Worm (Caenorhabditis elegans) whole organism, L3 larva: ENCODE measurements around the gene smg-3.

Experiments
- R02D3.7 ChIP-seq: fragments of 150-350 bp; optimal IDR thresholded peaks from 2 replicates; lab custom pipeline; 2014; ENCODE audit warnings: missing biosample characterization, missing genetic modification characterization
- ZK546.5 ChIP-seq: sonication (generic microtip); optimal IDR thresholded peaks from 2 replicates; lab custom pipeline; 2017; ENCODE audit warnings: missing biosample characterization, missing genetic modification characterization
- aly-2 ChIP-seq: fragments of 150-350 bp; optimal IDR thresholded peaks from 2 replicates; lab custom pipeline; 2014; ENCODE audit warnings: missing biosample characterization, missing genetic modification characterization
- ama-1 ChIP-seq: fragments of 150-350 bp; optimal IDR thresholded peaks from 2 replicates; lab custom pipeline; 2018
- ceh-16 ChIP-seq: sonication (generic microtip); optimal IDR thresholded peaks from 2 replicates; lab custom pipeline; 2017; ENCODE audit warnings: missing biosample characterization, missing genetic modification characterization
- ceh-28 ChIP-seq: fragments of 150-350 bp; optimal IDR thresholded peaks from 2 replicates; lab custom pipeline; 2014; ENCODE audit warnings: missing biosample characterization, missing genetic modification reagents, missing genetic modification characterization
- ceh-82 ChIP-seq: fragments of 150-350 bp; optimal IDR thresholded peaks from 2 replicates; lab custom pipeline; 2014; ENCODE audit warnings: missing biosample characterization, missing genetic modification characterization
- ceh-9 ChIP-seq: sonication (generic microtip); optimal IDR thresholded peaks from 2 replicates; lab custom pipeline; 2018; ENCODE audit warnings: missing biosample characterization, missing genetic modification characterization
- daf-12 ChIP-seq: fragments of 150-350 bp; optimal IDR thresholded peaks from 2 replicates; lab custom pipeline; 2014; ENCODE audit warnings: missing biosample characterization, missing genetic modification reagents, missing genetic modification characterization
- egl-27 ChIP-seq: sonication (generic microtip); optimal IDR thresholded peaks from 4 replicates; lab custom pipeline; 2017; ENCODE audit warnings: missing biosample characterization, missing genetic modification reagents, missing genetic modification characterization
- egl-5 ChIP-seq: fragments of 150-350 bp; optimal IDR thresholded peaks from 2 replicates; lab custom pipeline; 2017; ENCODE audit warnings: missing biosample characterization, missing genetic modification reagents, missing genetic modification characterization, inconsistent platforms
- elt-2 ChIP-seq: sonication (generic microtip); optimal IDR thresholded peaks from 2 replicates; lab custom pipeline; 2016; ENCODE audit warnings: missing genetic modification reagents, mild to moderate bottlenecking, missing genetic modification characterization, missing compliant biosample characterization
- elt-3 ChIP-seq, 3 experiments: fragments of 150-350 bp in 1 of 3; sonication (generic microtip) in 2 of 3; optimal IDR thresholded peaks; 2 replicates in 2 of 3; 4 replicates in 1 of 3; lab custom pipeline; 2014 to 2017; ENCODE audit warnings: missing biosample characterization in 3 of 3, missing genetic modification characterization in 3 of 3
- eor-1 ChIP-seq, 2 experiments: fragments of 150-350 bp; optimal IDR thresholded peaks; 2 replicates each; lab custom pipeline; 2014 to 2018; ENCODE audit warnings: missing biosample characterization in 2 of 2, missing genetic modification characterization in 2 of 2
- fkh-10 ChIP-seq: sonication (generic microtip); optimal IDR thresholded peaks from 2 replicates; lab custom pipeline; 2017; ENCODE audit warnings: missing biosample characterization, missing genetic modification reagents, missing genetic modification characterization
- fkh-2 ChIP-seq: fragments of 150-350 bp; optimal IDR thresholded peaks from 2 replicates; lab custom pipeline; 2014; ENCODE audit warnings: missing biosample characterization, missing genetic modification reagents, missing genetic modification characterization
- hmg-11 ChIP-seq: sonication (generic microtip); optimal IDR thresholded peaks from 2 replicates; lab custom pipeline; 2016; ENCODE audit warnings: missing genetic modification characterization, missing compliant biosample characterization
- jun-1 ChIP-seq: fragments of 150-350 bp; optimal IDR thresholded peaks from 2 replicates; lab custom pipeline; 2014; ENCODE audit warnings: missing biosample characterization, missing genetic modification reagents, missing genetic modification characterization
- lin-15B ChIP-seq: fragments of 150-350 bp; optimal IDR thresholded peaks from 2 replicates; lab custom pipeline; 2014; ENCODE audit warnings: missing biosample characterization, missing genetic modification characterization
- lin-39 ChIP-seq: fragments of 150-350 bp; optimal IDR thresholded peaks from 2 replicates; lab custom pipeline; 2018; ENCODE audit warnings: missing biosample characterization, missing genetic modification reagents, missing genetic modification characterization
- lsy-12 ChIP-seq: sonication (generic microtip); optimal IDR thresholded peaks from 2 replicates; lab custom pipeline; 2016; ENCODE audit warnings: mild to moderate bottlenecking, missing genetic modification characterization, missing compliant biosample characterization
- mdl-1 ChIP-seq: fragments of 150-350 bp; optimal IDR thresholded peaks from 2 replicates; lab custom pipeline; 2014; ENCODE audit warnings: missing biosample characterization, missing genetic modification characterization
- mml-1 ChIP-seq: fragments of 150-350 bp; sonication (generic microtip); optimal IDR thresholded peaks from 3 replicates; lab custom pipeline; 2014; ENCODE audit warnings: missing biosample characterization, missing genetic modification characterization
- nfya-1 ChIP-seq: sonication (generic microtip); optimal IDR thresholded peaks from 2 replicates; lab custom pipeline; 2017; ENCODE audit warnings: missing genetic modification characterization, mild to moderate bottlenecking, missing compliant biosample characterization, antibody characterized with exemption, moderate library complexity; ENCODE audit not compliant: insufficient read depth
- nhr-11 ChIP-seq: fragments of 150-350 bp; optimal IDR thresholded peaks from 2 replicates; lab custom pipeline; 2014; ENCODE audit warnings: missing biosample characterization, missing genetic modification characterization
- nhr-12 ChIP-seq: fragments of 150-350 bp; optimal IDR thresholded peaks from 2 replicates; lab custom pipeline; 2014; ENCODE audit warnings: missing biosample characterization, missing genetic modification characterization
- nhr-23 ChIP-seq: fragments of 150-350 bp; optimal IDR thresholded peaks from 2 replicates; lab custom pipeline; 2014; ENCODE audit warnings: missing biosample characterization, missing genetic modification reagents, missing genetic modification characterization
- nhr-237 ChIP-seq: fragments of 150-350 bp; optimal IDR thresholded peaks from 2 replicates; lab custom pipeline; 2014; ENCODE audit warnings: missing biosample characterization, missing genetic modification characterization
- nhr-25 ChIP-seq: sonication (generic microtip); optimal IDR thresholded peaks from 2 replicates; lab custom pipeline; 2017; ENCODE audit warnings: missing biosample characterization, missing genetic modification characterization
- nhr-28 ChIP-seq: fragments of 150-350 bp; optimal IDR thresholded peaks from 2 replicates; lab custom pipeline; 2014; ENCODE audit warnings: missing biosample characterization, missing genetic modification characterization
- nhr-43 ChIP-seq: sonication (generic microtip); optimal IDR thresholded peaks from 2 replicates; lab custom pipeline; 2016; ENCODE audit warnings: mild to moderate bottlenecking, missing genetic modification characterization, missing compliant biosample characterization; ENCODE audit not compliant: poor library complexity, severe bottlenecking
- nhr-67 ChIP-seq: fragments of 150-350 bp; optimal IDR thresholded peaks from 2 replicates; lab custom pipeline; 2014; ENCODE audit warnings: missing biosample characterization, missing genetic modification characterization
- nhr-76 ChIP-seq: fragments of 150-350 bp; sonication (generic microtip); optimal IDR thresholded peaks from 5 replicates; lab custom pipeline; 2014; ENCODE audit warnings: missing biosample characterization, missing genetic modification characterization
- nhr-77 ChIP-seq: fragments of 150-350 bp; optimal IDR thresholded peaks from 2 replicates; lab custom pipeline; 2014; ENCODE audit warnings: missing biosample characterization, missing genetic modification characterization
- pha-4 ChIP-seq: fragments of 150-350 bp; optimal IDR thresholded peaks from 2 replicates; lab custom pipeline; 2014; ENCODE audit warnings: missing biosample characterization, missing genetic modification reagents, missing genetic modification characterization
- pqm-1 ChIP-seq: fragments of 150-350 bp; optimal IDR thresholded peaks from 2 replicates; lab custom pipeline; 2017; ENCODE audit warnings: missing biosample characterization, missing genetic modification characterization, inconsistent platforms
- sea-2 ChIP-seq: fragments of 150-350 bp; sonication (generic microtip); optimal IDR thresholded peaks from 4 replicates; lab custom pipeline; 2014; ENCODE audit warnings: missing biosample characterization, missing genetic modification reagents, missing genetic modification characterization
- skn-1 ChIP-seq: fragments of 150-350 bp; optimal IDR thresholded peaks from 2 replicates; lab custom pipeline; 2014; ENCODE audit warnings: missing biosample characterization, missing genetic modification characterization
- snpc-4 ChIP-seq: fragments of 150-350 bp; optimal IDR thresholded peaks from 2 replicates; lab custom pipeline; 2014; ENCODE audit warnings: missing biosample characterization, missing genetic modification characterization
- tbx-2 ChIP-seq: sonication (generic microtip); optimal IDR thresholded peaks from 2 replicates; lab custom pipeline; 2016; ENCODE audit warnings: mild to moderate bottlenecking, missing genetic modification characterization, missing compliant biosample characterization
- unc-39 ChIP-seq: sonication (generic microtip); optimal IDR thresholded peaks from 4 replicates; lab custom pipeline; 2017; ENCODE audit warnings: missing biosample characterization, missing genetic modification characterization
- unc-62 ChIP-seq: fragments of 150-350 bp; sonication (generic microtip); optimal IDR thresholded peaks from 4 replicates; lab custom pipeline; 2014; ENCODE audit warnings: missing biosample characterization, missing genetic modification reagents, missing genetic modification characterization
- zag-1 ChIP-seq: fragments of 150-350 bp; optimal IDR thresholded peaks from 2 replicates; lab custom pipeline; 2014; ENCODE audit warnings: missing biosample characterization, missing genetic modification characterization
- ztf-11 ChIP-seq: fragments of 150-350 bp; optimal IDR thresholded peaks from 2 replicates; lab custom pipeline; 2014; ENCODE audit warnings: missing biosample characterization, missing genetic modification characterization
- ztf-4 ChIP-seq: fragments of 150-350 bp; optimal IDR thresholded peaks from 2 replicates; lab custom pipeline; 2014; ENCODE audit warnings: missing biosample characterization, missing genetic modification characterization

The smg-3 gene

ce11 chrIV:6378398-6378797 lies 5.5 kb upstream of the smg-3 start:
- TF ChIP-seq nhr-43 (tag; lab: Kevin White, UChicago) (no peak), lin-15B (tag; lab: Kevin White, UChicago) (no peak), elt-2 (tag; lab: Kevin White, UChicago) (no peak), mml-1 (tag; lab: Kevin White, UChicago) (no peak), nhr-23 (tag; lab: Kevin White, UChicago) (no peak), mdl-1 (tag; lab: Kevin White, UChicago) (no peak), lsy-12 (tag; lab: Kevin White, UChicago) (no peak), egl-5 (tag; lab: Kevin White, UChicago) (no peak), fkh-2 (tag; lab: Kevin White, UChicago) (no peak), sea-2 (GFP tag; lab: Kevin White, UChicago) (no peak), aly-2 (no peak), elt-3 (tag; optimal IDR thresholded peaks at IDR 0.05; lab: Kevin White, UChicago) (no peak), hmg-11 (tag; lab: Kevin White, UChicago) (no peak)

ce11 chrIV:6377335-6378069 lies 4.6 kb upstream of the smg-3 start:
- TF ChIP-seq nfya-1 (tag; lab: Kevin White, UChicago), result no peak
- no peak for TF ChIP-seq nhr-28 (tag; lab: Kevin White, UChicago)
- no peak for TF ChIP-seq fkh-10
- TF ChIP-seq nhr-237 (tag; lab: Kevin White, UChicago), result no peak
- no peak for TF ChIP-seq nhr-12 (tag; lab: Kevin White, UChicago)
- no peak for TF ChIP-seq tbx-2 (tag; lab: Kevin White, UChicago)
- no peak for TF ChIP-seq egl-5 (tag; lab: Kevin White, UChicago)
- no peak for TF ChIP-seq zag-1 (tag; lab: Kevin White, UChicago)
- TF ChIP-seq ztf-4 (tag; lab: Kevin White, UChicago), result no peak
- no peak for TF ChIP-seq sea-2 (GFP tag; lab: Kevin White, UChicago)
- TF ChIP-seq lin-15B (tag; lab: Kevin White, UChicago), result no peak
- TF ChIP-seq daf-12 (tag; lab: Kevin White, UChicago), result no peak
- TF ChIP-seq lsy-12 (tag; lab: Kevin White, UChicago), result no peak
- TF ChIP-seq nhr-67, result no peak
- TF ChIP-seq unc-62, result no peak
- no peak for TF ChIP-seq unc-39 (tag; lab: Kevin White, UChicago)
- TF ChIP-seq elt-3 (tag; optimal IDR thresholded peaks at IDR 0.05; lab: Kevin White, UChicago), result no peak
- no peak for TF ChIP-seq skn-1
- no peak for TF ChIP-seq ZK546.5

ce11 chrIV:6376473-6377115 lies 3.7 kb upstream of the smg-3 start, which contains the start of the genes hrpf-2 and bli-6:
TSS of gene hrpf-2 (minus strand) at chrIV:6376523.
TSS of gene bli-6 (plus strand) at chrIV:6377065.
- TF ChIP-seq egl-27 (tag; lab: Kevin White, UChicago) (no peak), ztf-4 (tag; lab: Kevin White, UChicago) (no peak), R02D3.7 (tag; lab: Kevin White, UChicago) (peak; percentile 81), nhr-23 (tag; lab: Kevin White, UChicago) (peak; percentile 69), ama-1 (lab: Kevin White, UChicago) (no peak), nhr-11 (tag; lab: Kevin White, UChicago) (no peak), elt-2 (tag; lab: Kevin White, UChicago) (peak; percentile 46), eor-1 (tag; optimal IDR thresholded peaks at IDR 0.05; lab: Kevin White, UChicago) (no peak), unc-62 (no peak), snpc-4 (tag; lab: Kevin White, UChicago) (peak; percentile 79), tbx-2 (tag; lab: Kevin White, UChicago) (no peak), ceh-28 (tag; lab: Kevin White, UChicago) (no peak), pha-4 (tag; lab: Kevin White, UChicago) (peak; percentile 89), hmg-11 (tag; lab: Kevin White, UChicago) (peak; percentile 70), elt-3 (tag; optimal IDR thresholded peaks at IDR 0.05; lab: Kevin White, UChicago) (no peak), unc-39 (tag; lab: Kevin White, UChicago) (no peak), nhr-28 (tag; lab: Kevin White, UChicago) (no peak), nhr-237 (tag; lab: Kevin White, UChicago) (no peak), nhr-12 (tag; lab: Kevin White, UChicago) (no peak), nfya-1 (tag; lab: Kevin White, UChicago) (peak; percentile 70), nhr-25 (tag; lab: Kevin White, UChicago) (peak; percentile 56), mdl-1 (tag; lab: Kevin White, UChicago) (no peak), fkh-2 (tag; lab: Kevin White, UChicago) (no peak), nhr-77 (tag; lab: Kevin White, UChicago) (no peak), nhr-76 (tag; lab: Kevin White, UChicago) (no peak), ceh-82 (tag; lab: Kevin White, UChicago) (no peak), jun-1 (tag; lab: Kevin White, UChicago) (peak; percentile 21), ztf-11 (tag; lab: Kevin White, UChicago) (no peak), ceh-16 (tag; lab: Kevin White, UChicago) (no peak), lin-39 (tag; lab: Kevin White, UChicago) (peak; percentile 63), sea-2 (GFP tag; lab: Kevin White, UChicago) (no peak), pqm-1 (tag; lab: Kevin White, UChicago) (no peak), daf-12 (tag; lab: Kevin White, UChicago) (no peak), nhr-43 (tag; lab: Kevin White, UChicago) (peak; percentile 45), fkh-10 (no peak), ceh-9 (tag; lab: Kevin White, UChicago) (no peak)
